Worm (Caenorhabditis elegans) whole organism, L4 larva: ENCODE data around the gene Y20C6A.1.

Experiments used
- D1046.2 ChIP-seq: fragments of 200-800 bp; sonication (Bioruptor generic); IDR thresholded peaks from 2 replicates; pipeline ENCODE4 v1.3.6; 2022; ENCODE audit warnings: missing genetic modification characterization, missing compliant biosample characterization
- F10B5.3 ChIP-seq: sonication (generic microtip); optimal IDR thresholded peaks from 2 replicates; lab custom pipeline; 2016; ENCODE audit warnings: mild to moderate bottlenecking, missing genetic modification characterization, missing compliant biosample characterization
- F26F4.8 ChIP-seq: fragments of 200-800 bp; sonication (Bioruptor generic); conservative IDR thresholded peaks from 2 replicates; pipeline ENCODE4 v1.3.6; 2022; ENCODE audit warnings: missing genetic modification characterization, missing compliant biosample characterization
- F44E2.7 ChIP-seq: fragments of 200-800 bp; sonication (Bioruptor generic); IDR thresholded peaks from 2 replicates; pipeline ENCODE4 v2.1.2; 2022; ENCODE audit warnings: missing genetic modification characterization, missing compliant biosample characterization
- Y48G9A.11 ChIP-seq: fragments of 200-800 bp; sonication (Bioruptor generic); IDR thresholded peaks from 2 replicates; pipeline ENCODE4 v1.3.6; 2022; ENCODE audit warnings: missing genetic modification reagents, missing genetic modification characterization, missing compliant biosample characterization
- Y5F2A.4 ChIP-seq: fragments of 200-800 bp; sonication (Bioruptor generic); optimal IDR thresholded peaks from 2 replicates; lab custom pipeline; 2018; ENCODE audit warnings: mild to moderate bottlenecking, missing genetic modification characterization, missing compliant biosample characterization
- Y75B8A.6 ChIP-seq: fragments of 200-800 bp; sonication (Bioruptor generic); IDR thresholded peaks from 2 replicates; pipeline ENCODE4 v1.3.6; 2022; ENCODE audit warnings: missing genetic modification reagents, missing genetic modification characterization, missing compliant biosample characterization
- aha-1 ChIP-seq: fragments of 150-350 bp; peaks from one replicate; lab custom pipeline; 2014; ENCODE audit warnings: missing biosample characterization, missing genetic modification characterization
- ama-1 ChIP-seq: fragments of 150-350 bp; optimal IDR thresholded peaks from 2 replicates; lab custom pipeline; 2014; ENCODE audit warnings: inconsistent platforms, mixed read lengths
- ceh-44 ChIP-seq: fragments of 200-800 bp; sonication (Bioruptor generic); IDR thresholded peaks from 2 replicates; pipeline ENCODE4 v1.3.6; 2022; ENCODE audit warnings: missing genetic modification reagents, missing genetic modification characterization, missing compliant biosample characterization
- ceh-82 ChIP-seq: sonication (generic microtip); optimal IDR thresholded peaks from 2 replicates; lab custom pipeline; 2017; ENCODE audit warnings: missing biosample characterization, missing genetic modification characterization
- ces-1 ChIP-seq: fragments of 150-350 bp; sonication (generic microtip); optimal IDR thresholded peaks from 4 replicates; lab custom pipeline; 2014; ENCODE audit warnings: missing biosample characterization, missing genetic modification reagents, missing genetic modification characterization
- cey-2 ChIP-seq: sonication (generic microtip); optimal IDR thresholded peaks from 3 replicates; lab custom pipeline; 2017; ENCODE audit warnings: missing genetic modification characterization, mild to moderate bottlenecking, missing compliant biosample characterization, antibody characterized with exemption, borderline replicate concordance; ENCODE audit not compliant: insufficient read depth
- ctbp-1 ChIP-seq: fragments of 200-800 bp; sonication (Bioruptor generic); IDR thresholded peaks from 2 replicates; pipeline ENCODE4 v1.3.6; 2022; ENCODE audit warnings: missing genetic modification reagents, missing genetic modification characterization, missing compliant biosample characterization
- daf-19 ChIP-seq: fragments of 200-800 bp; sonication (Bioruptor generic); conservative IDR thresholded peaks from 2 replicates; pipeline ENCODE4 v1.3.6; 2022; ENCODE audit warnings: missing genetic modification characterization, missing compliant biosample characterization
- dmd-6 ChIP-seq: fragments of 200-800 bp; sonication (Bioruptor generic); IDR thresholded peaks from 2 replicates; pipeline ENCODE4 v1.3.6; 2022; ENCODE audit warnings: missing genetic modification reagents, missing genetic modification characterization, missing compliant biosample characterization
- dmd-9 ChIP-seq: fragments of 200-800 bp; sonication (Bioruptor generic); IDR thresholded peaks from 2 replicates; pipeline ENCODE4 v1.3.6; 2022; ENCODE audit warnings: missing genetic modification reagents, missing genetic modification characterization, missing compliant biosample characterization
- dpl-1 ChIP-seq: fragments of 150-350 bp; optimal IDR thresholded peaks from 2 replicates; lab custom pipeline; 2014; ENCODE audit warnings: missing biosample characterization, missing genetic modification reagents, missing genetic modification characterization
- egl-43 ChIP-seq: fragments of 200-800 bp; sonication (Bioruptor generic); IDR thresholded peaks from 2 replicates; pipeline ENCODE4 v1.3.6; 2022; ENCODE audit warnings: missing genetic modification reagents, missing genetic modification characterization, missing compliant biosample characterization
- fos-1 ChIP-seq: fragments of 150-350 bp; optimal IDR thresholded peaks from 2 replicates; lab custom pipeline; 2014; ENCODE audit warnings: missing biosample characterization, missing genetic modification characterization
- jun-1 ChIP-seq: fragments of 150-350 bp; optimal IDR thresholded peaks from 2 replicates; lab custom pipeline; 2014; ENCODE audit warnings: missing biosample characterization, missing genetic modification reagents, missing genetic modification characterization
- lim-7 ChIP-seq: fragments of 200-800 bp; sonication (Bioruptor generic); IDR thresholded peaks from 2 replicates; pipeline ENCODE4 v1.3.6; 2022; ENCODE audit warnings: missing genetic modification characterization, missing compliant biosample characterization
- lin-15B ChIP-seq: fragments of 150-350 bp; sonication (generic microtip); optimal IDR thresholded peaks from 3 replicates; lab custom pipeline; 2014; ENCODE audit warnings: missing biosample characterization, missing genetic modification characterization
- lsy-2 ChIP-seq, 2 experiments: fragments of 150-350 bp in 1 of 2; sonication (generic microtip) in 1 of 2; optimal IDR thresholded peaks; 2 replicates each; lab custom pipeline; 2014 to 2017; ENCODE audit warnings: missing biosample characterization in 2 of 2, missing genetic modification characterization in 2 of 2
- madf-5 ChIP-seq, 2 experiments: fragments of 200-800 bp; sonication (Bioruptor generic); IDR thresholded peaks; 2 replicates each; pipeline ENCODE4 v1.3.6; 2022; ENCODE audit warnings: missing compliant biosample characterization in 2 of 2, missing genetic modification characterization in 2 of 2
- mes-2 ChIP-seq: sonication (generic microtip); optimal IDR thresholded peaks from 2 replicates; lab custom pipeline; 2016; ENCODE audit warnings: missing genotype, mild to moderate bottlenecking, missing genetic modification characterization, missing compliant biosample characterization; ENCODE audit not compliant: poor library complexity, severe bottlenecking
- mxl-2 ChIP-seq: fragments of 200-800 bp; sonication (Bioruptor generic); conservative IDR thresholded peaks from 2 replicates; pipeline ENCODE4 v1.3.6; 2022; ENCODE audit warnings: missing genetic modification reagents, missing genetic modification characterization, missing compliant biosample characterization
- mxl-3 ChIP-seq: fragments of 200-800 bp; sonication (Bioruptor generic); optimal IDR thresholded peaks from 2 replicates; lab custom pipeline; 2018; ENCODE audit warnings: mild to moderate bottlenecking, missing genetic modification characterization, missing compliant biosample characterization
- nhr-10 ChIP-seq: fragments of 150-350 bp; optimal IDR thresholded peaks from 2 replicates; lab custom pipeline; 2014; ENCODE audit warnings: missing biosample characterization, missing genetic modification characterization
- nhr-11 ChIP-seq: fragments of 150-350 bp; optimal IDR thresholded peaks from 2 replicates; lab custom pipeline; 2014; ENCODE audit warnings: missing biosample characterization, missing genetic modification characterization
- nhr-25 ChIP-seq: sonication (generic microtip); optimal IDR thresholded peaks from 2 replicates; lab custom pipeline; 2017; ENCODE audit warnings: missing genetic modification characterization, mild to moderate bottlenecking, missing compliant biosample characterization, antibody characterized with exemption, moderate library complexity, borderline replicate concordance; ENCODE audit not compliant: insufficient read depth
- nhr-28 ChIP-seq: fragments of 150-350 bp; optimal IDR thresholded peaks from 2 replicates; lab custom pipeline; 2014; ENCODE audit warnings: missing biosample characterization, missing genetic modification characterization
- nhr-41 ChIP-seq: fragments of 200-800 bp; sonication (Bioruptor generic); IDR thresholded peaks from 2 replicates; pipeline ENCODE4 v1.3.6; 2022; ENCODE audit warnings: missing genetic modification reagents, missing genetic modification characterization, missing compliant biosample characterization
- nhr-6 ChIP-seq: fragments of 150-350 bp; optimal IDR thresholded peaks from 2 replicates; lab custom pipeline; 2014; ENCODE audit warnings: missing biosample characterization, missing genetic modification characterization
- nhr-77 ChIP-seq: fragments of 150-350 bp; optimal IDR thresholded peaks from 2 replicates; lab custom pipeline; 2014; ENCODE audit warnings: missing biosample characterization, missing genetic modification characterization
- pha-4 ChIP-seq, 2 experiments: fragments of 150-350 bp in 1 of 2; fragments of 200-800 bp in 1 of 2; sonication (Bioruptor generic) in 1 of 2; IDR thresholded peaks in 1 of 2; optimal IDR thresholded peaks in 1 of 2; 2 replicates each; pipeline versions ENCODE4 v1.3.6 to Lab custom; 2014 to 2022; ENCODE audit warnings: missing genetic modification characterization in 2 of 2, missing genetic modification reagents in 2 of 2, missing biosample characterization in 1 of 2, missing compliant biosample characterization in 1 of 2
- php-3 ChIP-seq: fragments of 200-800 bp; sonication (Bioruptor generic); IDR thresholded peaks from 2 replicates; pipeline ENCODE4 v1.3.6; 2022; ENCODE audit warnings: missing genetic modification reagents, missing genetic modification characterization, missing compliant biosample characterization
- pqm-1 ChIP-seq: sonication (generic microtip); optimal IDR thresholded peaks from 2 replicates; lab custom pipeline; 2017; ENCODE audit warnings: missing biosample characterization, missing genetic modification characterization
- set-16 ChIP-seq: fragments of 200-800 bp; sonication (Bioruptor generic); IDR thresholded peaks from 2 replicates; pipeline ENCODE4 v1.3.6; 2022; ENCODE audit warnings: missing genetic modification reagents, missing genetic modification characterization, missing compliant biosample characterization
- tag-97 ChIP-seq: fragments of 200-800 bp; sonication (Bioruptor generic); IDR thresholded peaks from 2 replicates; pipeline ENCODE4 v1.3.6; 2022; ENCODE audit warnings: missing genetic modification characterization, missing compliant biosample characterization
- tra-1 ChIP-seq: fragments of 200-800 bp; sonication (Bioruptor generic); IDR thresholded peaks from 2 replicates; pipeline ENCODE4 v1.3.6; 2022; ENCODE audit warnings: missing genetic modification reagents, missing genetic modification characterization, missing compliant biosample characterization
- unc-62 ChIP-seq, 3 experiments: fragments of 150-350 bp in 1 of 3; sonication (generic microtip); optimal IDR thresholded peaks in 2 of 3; peaks in 1 of 3; 1 replicate in 1 of 3; 2 replicates in 2 of 3; lab custom pipeline; 2014 to 2017; ENCODE audit warnings: missing biosample characterization in 3 of 3, missing genetic modification characterization in 3 of 3, missing genetic modification reagents in 3 of 3, missing genotype in 1 of 3
- vab-7 ChIP-seq: fragments of 200-800 bp; sonication (Bioruptor generic); IDR thresholded peaks from 2 replicates; pipeline ENCODE4 v1.3.6; 2022; ENCODE audit warnings: missing genetic modification reagents, missing genetic modification characterization, missing compliant biosample characterization
- zfp-2 ChIP-seq: sonication (generic microtip); optimal IDR thresholded peaks from 2 replicates; lab custom pipeline; 2016; ENCODE audit warnings: mild to moderate bottlenecking, missing genetic modification characterization, missing compliant biosample characterization
- ztf-11 ChIP-seq: fragments of 150-350 bp; optimal IDR thresholded peaks from 2 replicates; lab custom pipeline; 2014; ENCODE audit warnings: missing biosample characterization, missing genetic modification characterization

Gene Y20C6A.1

DNA sequence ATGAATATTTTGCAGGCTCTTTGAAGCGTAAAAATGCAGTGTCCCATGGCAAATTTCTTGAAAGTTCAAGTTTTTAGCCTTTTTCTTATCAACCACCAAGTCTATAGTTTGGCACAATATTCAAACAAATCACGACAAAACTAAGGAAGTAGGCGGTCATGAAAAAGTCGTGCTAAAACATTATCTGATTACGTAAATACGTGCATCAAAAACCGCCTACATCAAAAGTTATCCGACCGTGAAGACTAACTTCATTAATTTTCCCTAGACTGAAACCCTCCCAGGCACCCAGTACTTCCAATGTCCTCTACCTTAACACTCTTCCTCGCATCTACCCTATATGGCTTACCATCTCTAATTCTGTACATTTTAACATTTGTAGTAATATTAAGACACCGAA, 48.0 kb downstream of the Y20C6A.1 start, which contains the start of gene srg-44:
Gene srg-44, plus strand, starts transcription at position 301 of the 400 bp plus-strand sequence.
- TF ChIP-seq tag-97 (GFP tag; lab: Robert Waterston, UW): no peak
- peak; percentile 17 for TF ChIP-seq aha-1 (tag; lab: Kevin White, UChicago)

DNA sequence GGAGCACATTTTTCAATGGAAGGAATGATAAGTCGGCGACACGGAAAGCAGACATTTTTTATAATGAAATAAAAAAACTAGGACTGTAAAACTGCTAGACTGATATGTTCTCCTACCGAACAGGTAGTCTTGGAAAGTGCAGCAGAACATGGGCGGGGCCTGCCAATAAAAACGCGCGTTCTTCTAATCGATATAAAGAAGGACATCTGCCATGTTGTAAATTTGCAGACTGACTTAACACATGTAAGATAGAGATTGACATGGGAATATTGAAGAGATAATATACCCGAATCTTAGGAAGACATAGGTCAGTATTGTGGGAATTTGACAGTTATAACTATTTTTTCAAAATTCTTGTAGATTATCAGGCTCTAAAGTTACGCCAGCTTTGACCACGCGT, 48.7 kb downstream of the Y20C6A.1 start, which contains the start of gene sdz-16:
Gene sdz-16, minus strand, starts transcription at position 101 of the 400 bp plus-strand sequence.
- no peak for TF ChIP-seq ama-1 (lab: Kevin White, UChicago)
- TF ChIP-seq vab-7 (GFP tag; lab: Robert Waterston, UW): no peak
- no peak for TF ChIP-seq daf-19
- no peak for TF ChIP-seq jun-1
- TF ChIP-seq F26F4.8 (GFP tag; lab: Robert Waterston, UW): no peak
- TF ChIP-seq zfp-2 (tag; lab: Kevin White, UChicago): no peak
- TF ChIP-seq dmd-6 (GFP tag; lab: Robert Waterston, UW): no peak
- no peak for TF ChIP-seq Y48G9A.11 (GFP tag; lab: Robert Waterston, UW)
- no peak for TF ChIP-seq dmd-9 (GFP tag; lab: Robert Waterston, UW)
- no peak for TF ChIP-seq madf-5 (GFP tag; IDR thresholded peaks at IDR 0.05; lab: Robert Waterston, UW)
- no peak for TF ChIP-seq lim-7 (GFP tag; lab: Robert Waterston, UW)
- TF ChIP-seq fos-1 (tag; lab: Kevin White, UChicago): no peak
- no peak for TF ChIP-seq nhr-10

DNA sequence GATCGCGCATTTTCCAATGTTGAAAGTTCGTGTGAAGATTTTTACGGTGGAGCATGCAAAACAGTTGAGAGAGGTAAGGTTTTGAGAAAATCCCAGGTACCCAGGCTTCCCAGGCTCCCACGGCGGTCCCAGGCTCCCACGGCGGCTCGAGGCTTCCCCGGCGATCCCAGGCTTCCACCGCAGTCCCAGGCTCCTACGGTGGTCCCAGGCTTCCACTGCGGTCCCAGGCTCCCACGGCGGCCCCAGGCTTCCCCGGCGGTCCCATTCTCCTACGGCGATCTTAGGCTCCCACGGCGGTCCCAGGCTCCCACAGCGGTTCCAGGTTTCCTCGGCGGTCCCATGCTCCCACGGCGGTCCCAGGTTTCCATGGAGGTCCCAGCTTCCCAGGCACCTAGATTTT, 52.7 kb downstream of the Y20C6A.1 start:
- no peak for TF ChIP-seq mes-2 (tag; lab: Kevin White, UChicago)
- TF ChIP-seq F10B5.3 (tag; lab: Kevin White, UChicago): no peak
- no peak for TF ChIP-seq ctbp-1 (GFP tag; lab: Robert Waterston, UW)
- TF ChIP-seq egl-43 (GFP tag; lab: Robert Waterston, UW): 0 out of 2 replicates have a peak, but pooled peaks have one; percentile 45
- no peak for TF ChIP-seq unc-62 (GFP tag; optimal IDR thresholded peaks at IDR 0.05 in 1 of 2; lab: Kevin White, UChicago)
- TF ChIP-seq unc-62 (tag; optimal IDR thresholded peaks at IDR 0.05; lab: Kevin White, UChicago): no peak
- TF ChIP-seq nhr-41 (GFP tag; lab: Robert Waterston, UW): no peak
- peak; percentile 99 for TF ChIP-seq set-16 (GFP tag; lab: Robert Waterston, UW)
- no peak for TF ChIP-seq cey-2 (tag; lab: Kevin White, UChicago)
- TF ChIP-seq Y75B8A.6: no peak

DNA sequence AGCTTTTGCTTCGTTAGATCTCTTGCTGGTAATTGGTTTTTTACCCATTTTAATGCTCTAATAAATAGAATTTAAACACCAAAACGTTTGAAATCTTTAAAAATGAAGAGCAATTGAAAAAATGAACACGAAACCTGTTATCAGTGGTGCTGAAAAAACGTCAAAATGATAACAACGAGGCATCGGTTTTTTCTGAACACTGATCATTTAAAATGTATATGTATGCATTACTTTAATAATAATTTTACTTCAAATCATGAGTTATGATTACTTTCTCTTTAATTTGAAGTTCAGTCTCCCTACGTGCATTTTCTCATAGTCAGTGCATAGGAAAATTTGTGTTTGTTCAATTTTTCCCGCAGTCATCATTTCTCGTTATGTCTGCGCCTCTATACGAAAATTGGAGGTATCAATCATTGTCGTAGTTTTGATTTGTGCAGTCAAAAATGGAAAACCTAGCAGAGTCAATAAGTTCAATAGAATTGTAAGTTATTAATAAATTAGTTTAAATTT, 54.1 kb downstream of the Y20C6A.1 start, which contains the start of gene F31E9.3:
Gene F31E9.3, plus strand, starts transcription at position 194 of the 513 bp plus-strand sequence.
- TF ChIP-seq daf-19 (no peak), nhr-28 (tag; lab: Kevin White, UChicago) (peak; percentile 34), nhr-41 (GFP tag; lab: Robert Waterston, UW) (no peak), tra-1 (GFP tag; lab: Robert Waterston, UW) (no peak), ceh-82 (tag; lab: Kevin White, UChicago) (no peak), ztf-11 (tag; lab: Kevin White, UChicago) (no peak), nhr-6 (tag; lab: Kevin White, UChicago) (no peak), mxl-2 (GFP tag; lab: Robert Waterston, UW) (no peak), nhr-11 (tag; lab: Kevin White, UChicago) (no peak), F44E2.7 (GFP tag; lab: Robert Waterston, UW) (no peak), ceh-44 (no peak), lin-15B (tag; lab: Kevin White, UChicago) (no peak), lsy-2 (tag; optimal IDR thresholded peaks at IDR 0.05; lab: Kevin White, UChicago) (no peak), dpl-1 (GFP tag; lab: Kevin White, UChicago) (no peak), nhr-77 (no peak), php-3 (GFP tag; lab: Robert Waterston, UW) (0 out of 2 replicates have a peak, but pooled peaks have one; percentile 29), pqm-1 (tag; lab: Kevin White, UChicago) (peak; percentile 62), nhr-25 (tag; lab: Kevin White, UChicago) (no peak), ces-1 (no peak), Y5F2A.4 (no peak), D1046.2 (no peak), mxl-3 (GFP tag; lab: Kevin White, UChicago) (no peak), pha-4 (GFP tag; IDR thresholded peaks at IDR 0.05; lab: Robert Waterston, UW) (no peak), pha-4 (tag; optimal IDR thresholded peaks at IDR 0.05; lab: Kevin White, UChicago) (no peak)
